Worm (Caenorhabditis elegans): ENCODE measurements around the gene rib-2.

Gene rib-2

DNA sequence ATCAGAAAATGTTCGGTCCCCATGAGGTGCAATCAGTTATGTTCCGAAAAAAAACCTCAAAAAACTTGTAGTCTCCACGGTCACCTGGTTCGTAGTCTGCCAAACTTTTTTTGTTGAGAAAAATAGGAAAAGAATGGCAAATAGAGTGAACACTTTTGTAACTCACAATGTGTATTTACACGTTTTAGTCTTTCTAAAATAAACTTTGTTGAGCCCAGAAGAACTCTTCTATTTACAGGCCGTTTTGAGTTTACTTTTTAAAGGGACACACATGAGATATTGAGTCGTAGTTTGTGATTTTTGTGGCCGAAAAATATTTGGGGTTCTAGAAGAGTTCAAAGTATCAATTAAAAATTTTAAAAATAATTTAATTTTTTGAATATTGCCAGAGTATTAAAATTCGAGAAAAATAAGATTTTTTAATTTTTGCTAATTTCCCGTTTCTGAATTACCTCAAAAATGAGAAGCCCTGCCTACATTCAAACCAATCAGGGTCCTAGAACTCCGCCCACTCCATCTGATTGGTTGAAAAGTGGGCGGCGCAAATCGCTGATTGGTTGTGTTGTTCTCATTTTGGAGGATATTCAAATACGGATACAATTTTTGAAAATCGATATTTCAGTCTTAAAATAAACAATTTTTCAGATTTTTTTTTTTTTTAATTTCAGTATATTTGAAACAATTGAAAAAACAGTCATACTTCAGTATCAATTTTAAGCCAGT is 7.9 kb upstream of the rib-2 start:
- no peak for TF ChIP-seq ztf-3 (GFP tag; optimal IDR thresholded peaks at IDR 0.05)
- TF ChIP-seq egrh-3 (GFP tag; IDR thresholded peaks at IDR 0.05), result no peak
- TF ChIP-seq pha-4 (tag; optimal IDR thresholded peaks at IDR 0.05), result peak; percentile 28

ce11 chrIII:10736322-10736985 is 6.2 kb upstream of the rib-2 start:
- TF ChIP-seq madf-6 (GFP tag; IDR thresholded peaks at IDR 0.05), result 0 out of 2 replicates have a peak, but pooled peaks have one; percentile 38
- peak; percentile 37 for TF ChIP-seq him-1 (tag; optimal IDR thresholded peaks at IDR 0.05)
- peak; percentile 74 for TF ChIP-seq lsl-1 (GFP tag; optimal IDR thresholded peaks at IDR 0.05)
- peak; percentile 9 for TF ChIP-seq xnd-1 (tag; optimal IDR thresholded peaks at IDR 0.05)
- no peak for TF ChIP-seq mel-28 (tag; optimal IDR thresholded peaks at IDR 0.05; ENCODE audit: borderline replicate concordance)
- TF ChIP-seq B0336.3 (GFP tag; IDR thresholded peaks at IDR 0.05), result peak; percentile 25; the same call in 1 of the 2 replicates
- TF ChIP-seq hmg-1.2 (GFP tag; IDR thresholded peaks at IDR 0.05), result peak; percentile 92
- TF ChIP-seq tbx-9 (tag; optimal IDR thresholded peaks at IDR 0.05; ENCODE audit: borderline replicate concordance), result no peak
- peak; percentile 10 for TF ChIP-seq repo-1 (tag; optimal IDR thresholded peaks at IDR 0.05)
- TF ChIP-seq aptf-2 (GFP tag; conservative IDR thresholded peaks at IDR 0.05), result 0 out of 2 replicates have a peak, but pooled peaks have one; percentile 6
- 0 out of 2 replicates have a peak, but pooled peaks have one; percentile 28 for TF ChIP-seq lir-1 (GFP tag; conservative IDR thresholded peaks at IDR 0.05)
- peak; percentile 11 for TF ChIP-seq athp-1 (tag; optimal IDR thresholded peaks at IDR 0.05)
- TF ChIP-seq nfyb-1 (GFP tag; IDR thresholded peaks at IDR 0.05), result 0 out of 2 replicates have a peak, but pooled peaks have one; percentile 10
- TF ChIP-seq rec-8 (tag; optimal IDR thresholded peaks at IDR 0.05), result no peak
- TF ChIP-seq let-607 (tag; optimal IDR thresholded peaks at IDR 0.05), result no peak
- peak; percentile 60 for TF ChIP-seq F33H1.4 (GFP tag; IDR thresholded peaks at IDR 0.05)
- TF ChIP-seq madf-8 (GFP tag; conservative IDR thresholded peaks at IDR 0.05), result peak; percentile 19; the same call in 1 of the 2 replicates
- TF ChIP-seq mcd-1 (GFP tag; IDR thresholded peaks at IDR 0.05), result peak; percentile 35; the same call in 1 of the 2 replicates

DNA sequence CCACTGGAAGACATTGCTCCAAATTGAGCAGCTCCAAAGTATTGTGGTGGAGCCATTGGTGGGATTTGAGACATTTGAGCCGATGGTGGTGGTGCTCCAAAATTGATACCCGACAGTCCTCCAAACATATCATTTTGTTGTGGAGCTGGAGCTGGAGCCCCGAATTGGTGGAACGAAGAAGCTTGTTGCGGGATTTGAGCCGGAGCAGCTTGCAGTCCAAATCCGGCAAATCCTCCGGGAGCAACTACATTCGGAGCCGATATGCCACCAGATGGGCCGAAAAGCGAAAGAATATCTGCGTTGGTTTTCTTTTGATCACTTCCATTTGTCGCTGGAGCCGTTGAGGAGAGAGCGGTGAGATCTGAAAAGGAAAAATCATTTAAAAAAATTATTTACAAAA is 4.5 kb upstream of the rib-2 start:
- TF ChIP-seq chd-7 (tag; optimal IDR thresholded peaks at IDR 0.05) (peak; percentile 4), D2030.7 (GFP tag; IDR thresholded peaks at IDR 0.05) (no peak), zfh-2 (GFP tag; conservative IDR thresholded peaks at IDR 0.05) (peak; percentile 30; the same call in 1 of the 2 replicates), snpc-1.3 (tag; optimal IDR thresholded peaks at IDR 0.05; ENCODE audit: insufficient read depth) (no peak), lin-26 (GFP tag; IDR thresholded peaks at IDR 0.05) (peak; percentile 54; the same call in 1 of the 2 replicates)

ce11 chrIII:10739455-10739854 is 3.2 kb upstream of the rib-2 start, which contains the start of gene smap-1:
Gene smap-1 (minus strand): TSS chrIII:10739792.
- TF ChIP-seq mel-28 (tag; optimal IDR thresholded peaks at IDR 0.05; ENCODE audit: borderline replicate concordance) (no peak), Y95B8A.8 (GFP tag; IDR thresholded peaks at IDR 0.05) (no peak), mes-4 (tag; optimal IDR thresholded peaks at IDR 0.05) (no peak), F55B11.4 (tag; optimal IDR thresholded peaks at IDR 0.05; ENCODE audit: borderline replicate concordance, insufficient read depth) (no peak), ceh-79 (tag; optimal IDR thresholded peaks at IDR 0.05) (no peak), Y67H2A.10 (GFP tag; conservative IDR thresholded peaks at IDR 0.05) (no peak), nhr-120 (GFP tag; IDR thresholded peaks at IDR 0.05) (no peak), snpc-1.1 (tag; optimal IDR thresholded peaks at IDR 0.05; ENCODE audit: insufficient read depth) (no peak), cebp-2 (GFP tag; IDR thresholded peaks at IDR 0.05) (no peak), lin-40 (tag; optimal IDR thresholded peaks at IDR 0.05) (no peak)

Measured in whole organism, young adult.